Worm (Caenorhabditis elegans): ENCODE results near the gene nhr-116.

nhr-116 gene

DNA sequence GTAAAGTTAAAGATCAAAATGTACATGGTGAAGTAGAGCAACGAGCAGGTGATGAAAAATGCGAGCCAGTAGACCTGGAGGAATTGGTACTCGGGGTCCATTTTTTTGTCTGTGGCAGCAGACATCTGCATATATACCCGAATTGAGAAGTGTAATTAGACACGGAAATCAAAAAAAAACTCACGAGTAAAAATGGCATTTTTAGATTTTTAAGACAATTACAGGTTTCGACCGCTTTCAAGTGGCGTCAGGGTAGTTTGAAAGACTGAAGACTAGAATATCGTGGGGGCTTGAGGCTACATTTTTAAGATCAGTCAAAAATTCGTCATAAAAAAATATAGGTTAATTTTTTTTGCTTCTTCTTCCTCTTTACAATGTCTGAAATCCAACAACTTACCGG, 9.3 kb upstream of the nhr-116 start, which contains the start of gene srd-68:
Gene srd-68, minus strand, starts transcription at position 101 of the 400 bp plus-strand sequence.
- TF ChIP-seq aly-2 (tag; optimal IDR thresholded peaks at IDR 0.05), result no peak
- no peak for TF ChIP-seq lin-15B (tag; optimal IDR thresholded peaks at IDR 0.05)
- TF ChIP-seq nhr-10 (tag; optimal IDR thresholded peaks at IDR 0.05), result no peak
- no peak for TF ChIP-seq egl-43 (GFP tag; IDR thresholded peaks at IDR 0.05)
- no peak for TF ChIP-seq F37D6.2 (tag; optimal IDR thresholded peaks at IDR 0.05)
- no peak for TF ChIP-seq nhr-48 (tag; optimal IDR thresholded peaks at IDR 0.05)
- TF ChIP-seq php-3 (GFP tag; IDR thresholded peaks at IDR 0.05), result no peak
- no peak for TF ChIP-seq dpl-1 (GFP tag; optimal IDR thresholded peaks at IDR 0.05)
- no peak for TF ChIP-seq mdl-1 (tag; optimal IDR thresholded peaks at IDR 0.05)
- TF ChIP-seq ceh-44 (GFP tag; IDR thresholded peaks at IDR 0.05), result no peak
- TF ChIP-seq ceh-82 (tag; optimal IDR thresholded peaks at IDR 0.05), result no peak
- no peak for TF ChIP-seq Y75B8A.6 (GFP tag; IDR thresholded peaks at IDR 0.05)
- no peak for TF ChIP-seq ama-1 (optimal IDR thresholded peaks at IDR 0.05)
- no peak for TF ChIP-seq nhr-6 (tag; optimal IDR thresholded peaks at IDR 0.05)
- TF ChIP-seq mdt-29 (GFP tag; IDR thresholded peaks at IDR 0.05), result no peak
- no peak for TF ChIP-seq F10B5.3 (tag; optimal IDR thresholded peaks at IDR 0.05)
- TF ChIP-seq nhr-41 (GFP tag; IDR thresholded peaks at IDR 0.05), result no peak
- TF ChIP-seq zip-11 (GFP tag; IDR thresholded peaks at IDR 0.05), result no peak
- TF ChIP-seq ceh-28 (tag; optimal IDR thresholded peaks at IDR 0.05), result no peak
- no peak for TF ChIP-seq mxl-2 (GFP tag; conservative IDR thresholded peaks at IDR 0.05)

DNA sequence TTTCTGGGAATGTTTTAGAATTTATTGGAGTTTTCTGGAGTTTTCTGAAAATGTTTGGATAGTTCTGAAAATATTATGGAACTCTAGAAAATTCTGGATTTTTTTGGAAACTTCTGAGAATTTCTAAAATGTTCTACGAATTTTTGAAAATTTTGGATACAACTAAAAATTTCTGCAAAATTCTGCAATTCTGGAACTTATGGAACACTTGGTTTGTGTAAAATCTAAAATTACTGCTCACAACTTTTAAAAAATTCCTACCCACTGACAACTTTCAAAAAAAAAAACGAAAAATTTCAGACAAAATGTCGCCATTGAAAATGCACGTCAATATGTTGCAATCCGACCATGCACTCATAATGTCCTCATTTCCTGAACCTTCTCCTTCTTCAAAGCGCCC, 7.4 kb upstream of the nhr-116 start, which contains the start of gene nhr-262:
Gene nhr-262, plus strand, starts transcription at position 301 of the 400 bp plus-strand sequence.
- TF ChIP-seq mdl-1 (tag; optimal IDR thresholded peaks at IDR 0.05), result no peak
- TF ChIP-seq duxl-1 (tag; optimal IDR thresholded peaks at IDR 0.05; ENCODE audit: poor library complexity), result no peak
- no peak for TF ChIP-seq zfp-3 (GFP tag; conservative IDR thresholded peaks at IDR 0.05)
- TF ChIP-seq pqm-1 (tag; optimal IDR thresholded peaks at IDR 0.05), result no peak
- TF ChIP-seq tra-1 (GFP tag; IDR thresholded peaks at IDR 0.05), result no peak
- no peak for TF ChIP-seq aly-2 (tag; optimal IDR thresholded peaks at IDR 0.05)
- no peak for TF ChIP-seq lir-3 (tag; optimal IDR thresholded peaks at IDR 0.05)
- no peak for TF ChIP-seq lin-38 (GFP tag; IDR thresholded peaks at IDR 0.05)
- no peak for TF ChIP-seq mes-2 (tag; optimal IDR thresholded peaks at IDR 0.05; ENCODE audit: poor library complexity, severe bottlenecking)
- TF ChIP-seq madf-5 (GFP tag; IDR thresholded peaks at IDR 0.05), result no peak
- TF ChIP-seq nhr-25 (tag; optimal IDR thresholded peaks at IDR 0.05; ENCODE audit: borderline replicate concordance, insufficient read depth), result no peak
- TF ChIP-seq lsy-2 (tag; optimal IDR thresholded peaks at IDR 0.05), result no peak
- TF ChIP-seq ceh-82 (tag; optimal IDR thresholded peaks at IDR 0.05), result no peak
- TF ChIP-seq daf-8 (GFP tag; IDR thresholded peaks at IDR 0.05), result no peak
- TF ChIP-seq nhr-111 (GFP tag; optimal IDR thresholded peaks at IDR 0.05), result no peak

ce11 chrV:16909871-16910270, 2.2 kb upstream of the nhr-116 start, which contains the start of gene F09C6.16:
TSS of gene F09C6.16 (minus strand) at chrV:16909971.
- TF ChIP-seq unc-62 (GFP tag; optimal IDR thresholded peaks at IDR 0.05 in 1 of 2) (peak in 1 of 2 experiments; percentile 6), unc-62 (tag; optimal IDR thresholded peaks at IDR 0.05) (no peak), Y75B8A.6 (GFP tag; IDR thresholded peaks at IDR 0.05) (no peak)

ce11 chrV:16910864-16911263, 1.2 kb upstream of the nhr-116 start:
- TF ChIP-seq nhr-6 (tag; optimal IDR thresholded peaks at IDR 0.05), result no peak
- 0 out of 2 replicates have a peak, but pooled peaks have one; percentile 20 for TF ChIP-seq dmd-6 (GFP tag; IDR thresholded peaks at IDR 0.05)

DNA sequence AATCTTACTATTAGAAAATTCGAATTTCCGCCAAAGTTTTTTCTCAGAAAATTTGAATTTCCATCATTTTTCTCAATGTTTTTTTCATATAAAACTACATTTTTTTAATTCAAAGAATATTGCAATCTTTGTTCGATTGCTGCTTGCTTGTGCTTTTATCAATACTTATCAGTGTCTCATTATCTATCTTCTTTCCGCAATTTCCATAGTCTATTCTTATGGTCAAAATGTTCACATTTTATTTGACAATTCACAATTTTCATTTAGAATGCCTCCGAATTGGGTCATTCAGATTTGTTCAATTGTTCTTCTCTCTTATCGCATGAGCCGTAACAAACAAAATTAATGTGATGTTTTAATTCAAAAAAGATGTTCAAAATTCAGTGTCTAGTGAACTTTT, 740 bp upstream of the nhr-116 start:
- TF ChIP-seq nhr-28 (tag; optimal IDR thresholded peaks at IDR 0.05) (peak; percentile 49), daf-8 (GFP tag; IDR thresholded peaks at IDR 0.05) (no peak), mdl-1 (tag; optimal IDR thresholded peaks at IDR 0.05) (no peak), mxl-3 (GFP tag; optimal IDR thresholded peaks at IDR 0.05) (no peak), daf-19 (GFP tag; conservative IDR thresholded peaks at IDR 0.05) (no peak), dmd-8 (GFP tag; IDR thresholded peaks at IDR 0.05) (no peak), D1046.2 (GFP tag; IDR thresholded peaks at IDR 0.05) (no peak), pqm-1 (tag; optimal IDR thresholded peaks at IDR 0.05) (peak; percentile 69), egl-27 (tag; optimal IDR thresholded peaks at IDR 0.05) (no peak), daf-16 (GFP tag; optimal IDR thresholded peaks at IDR 0.05) (no peak), daf-16 (tag; optimal IDR thresholded peaks at IDR 0.05) (no peak), snpc-1.2 (GFP tag; IDR thresholded peaks at IDR 0.05) (no peak), dmd-6 (GFP tag; IDR thresholded peaks at IDR 0.05) (peak; percentile 54; the same call in 1 of the 2 replicates), ZK546.5 (tag; optimal IDR thresholded peaks at IDR 0.05) (no peak), F26F4.8 (GFP tag; conservative IDR thresholded peaks at IDR 0.05) (no peak)

Data from whole organism, L4 larva.